Fruit fly (Drosophila melanogaster) whole organism, embryonic: ENCODE data around the gene CG17666.

Experiments used
- CG14860 ChIP-seq: fragments of 200-800 bp; sonication (Bioruptor generic); IDR thresholded peaks from 3 replicates; pipeline ENCODE4 v1.3.6; 2022; ENCODE audit warnings: missing biosample characterization, missing genetic modification characterization; ENCODE audit not compliant: partially characterized antibody
- CG3838 ChIP-seq: fragments of 200-800 bp; sonication (Bioruptor generic); optimal IDR thresholded peaks from 3 replicates; lab custom pipeline; 2016; ENCODE audit warnings: missing biosample characterization, missing genetic modification characterization
- MTF-1 ChIP-seq: fragments of 200-800 bp; sonication (Bioruptor generic); optimal IDR thresholded peaks from 2 replicates; lab custom pipeline; 2018; ENCODE audit warnings: missing biosample characterization, mild to moderate bottlenecking, missing genetic modification characterization, borderline replicate concordance
- Side ChIP-seq: fragments of 200-800 bp; sonication (Bioruptor generic); optimal IDR thresholded peaks from 2 replicates; lab custom pipeline; 2016; ENCODE audit warnings: missing biosample characterization, missing genetic modification characterization
- da ChIP-seq: fragments of 200-800 bp; sonication (Bioruptor generic); optimal IDR thresholded peaks from 2 replicates; lab custom pipeline; 2016; ENCODE audit warnings: missing biosample characterization, missing genetic modification characterization
- gcm2 ChIP-seq: fragments of 200-800 bp; sonication (Bioruptor generic); optimal IDR thresholded peaks from 2 replicates; lab custom pipeline; 2016; ENCODE audit warnings: missing biosample characterization, missing genetic modification characterization
- gro ChIP-seq: fragments of 200-800 bp; sonication (Bioruptor generic); optimal IDR thresholded peaks from 2 replicates; lab custom pipeline; 2016; ENCODE audit warnings: missing biosample characterization, missing genetic modification characterization
- gsb-n ChIP-seq: fragments of 200-800 bp; sonication (Bioruptor generic); optimal IDR thresholded peaks from 3 replicates; lab custom pipeline; 2018; ENCODE audit warnings: missing biosample characterization, mild to moderate bottlenecking, missing genetic modification characterization
- zf30C ChIP-seq: fragments of 200-800 bp; sonication (Bioruptor generic); optimal IDR thresholded peaks from 3 replicates; lab custom pipeline; 2018; ENCODE audit warnings: missing biosample characterization, mild to moderate bottlenecking, missing genetic modification characterization

- TF ChIP-seq MTF-1 (GFP tag; lab: Kevin White, UChicago): peak; percentile 51
- no peak for TF ChIP-seq gcm2 (GFP tag; lab: Kevin White, UChicago)
- no peak for TF ChIP-seq zf30C (GFP tag; lab: Kevin White, UChicago)
- TF ChIP-seq CG14860 (GFP tag; lab: Robert Waterston, UW): no peak
- no peak for TF ChIP-seq gro (GFP tag; lab: Kevin White, UChicago)
- TF ChIP-seq Side (GFP tag; lab: Kevin White, UChicago): no peak
- TF ChIP-seq gsb-n (tag; lab: Kevin White, UChicago): peak; percentile 50
- TF ChIP-seq CG3838 (GFP tag; lab: Kevin White, UChicago): no peak
- TF ChIP-seq da (GFP tag; lab: Kevin White, UChicago): no peak
Observed at dm6 chr3L:12806290-12806743, 25.2 kb downstream of the CG17666 start.
